Worm (Caenorhabditis elegans) whole organism, L4/young adult: ENCODE data around the gene F33E11.2.
A peak's percentile ranks its signal among the peaks of the same experiment; 100 is the strongest.

ENCODE experiments used
- W03F9.2 ChIP-seq: fragments of 150-350 bp; optimal IDR thresholded peaks from 2 replicates; lab custom pipeline; 2014; ENCODE audit warnings: missing biosample characterization, missing genetic modification characterization
- dao-5 ChIP-seq: sonication (generic microtip); optimal IDR thresholded peaks from 2 replicates; lab custom pipeline; 2016; ENCODE audit warnings: missing genotype, missing genetic modification characterization, moderate library complexity, missing compliant biosample characterization
- him-1 ChIP-seq: sonication (generic microtip); optimal IDR thresholded peaks from 2 replicates; lab custom pipeline; 2016; ENCODE audit warnings: missing genotype, missing genetic modification reagents, missing genetic modification characterization, missing compliant biosample characterization

The F33E11.2 gene

ce11 chrV:343546-343945, 45.8 kb downstream of the F33E11.2 start:
- TF ChIP-seq him-1 (tag; lab: Kevin White, UChicago) (no peak), dao-5 (no peak), W03F9.2 (tag; lab: Kevin White, UChicago) (no peak)

- TF ChIP-seq dao-5: no peak
- TF ChIP-seq him-1 (tag; lab: Kevin White, UChicago): no peak
- TF ChIP-seq W03F9.2 (tag; lab: Kevin White, UChicago): no peak
Measured at ce11 chrV:346005-346404, 48.3 kb downstream of the F33E11.2 start.

ce11 chrV:347561-348345, 50.0 kb downstream of the F33E11.2 start:
- no peak for TF ChIP-seq dao-5
- no peak for TF ChIP-seq him-1 (tag; lab: Kevin White, UChicago)
- no peak for TF ChIP-seq W03F9.2 (tag; lab: Kevin White, UChicago)

- TF ChIP-seq dao-5 (no peak), him-1 (tag; lab: Kevin White, UChicago) (no peak), W03F9.2 (tag; lab: Kevin White, UChicago) (peak; percentile 63)
Measured at ce11 chrV:349054-349453, 51.3 kb downstream of the F33E11.2 start, which contains the start of gene atg-9. atg-9 (plus strand) TSS chrV:349385.
